Fruit fly (Drosophila melanogaster) whole organism, embryonic: ENCODE measurements around the gene mil.

Experiments
- Adf1 ChIP-seq: fragments of 200-800 bp; sonication (Bioruptor generic); IDR thresholded peaks from 2 replicates; pipeline ENCODE4 v1.3.6; 2022; ENCODE audit warnings: missing biosample characterization, missing genetic modification characterization
- Atf3 ChIP-seq: fragments of 200-800 bp; sonication (Bioruptor generic); optimal IDR thresholded peaks from 3 replicates; lab custom pipeline; 2016; ENCODE audit warnings: missing biosample characterization, missing genetic modification characterization
- Atf6 ChIP-seq: fragments of 200-800 bp; sonication (Bioruptor generic); IDR thresholded peaks from 2 replicates; pipeline ENCODE4 v1.3.6; 2022; ENCODE audit warnings: missing biosample characterization, missing genetic modification characterization
- BEAF-32 ChIP-seq: fragments of 200-800 bp; sonication (Bioruptor generic); optimal IDR thresholded peaks from 3 replicates; lab custom pipeline; 2017; ENCODE audit warnings: missing biosample characterization, missing genetic modification characterization, mild to moderate bottlenecking, moderate library complexity, missing genetic modification reagents
- Bgb ChIP-seq: fragments of 200-800 bp; sonication (Bioruptor generic); IDR thresholded peaks from 2 replicates; pipeline ENCODE4 v1.3.6; 2022; ENCODE audit warnings: missing biosample characterization, missing genetic modification characterization; ENCODE audit not compliant: partially characterized antibody
- C15 ChIP-seq: fragments of 200-800 bp; sonication (Bioruptor generic); IDR thresholded peaks from 3 replicates; pipeline ENCODE4 v1.3.6; 2022; ENCODE audit warnings: missing biosample characterization, missing genetic modification characterization
- CG10366 ChIP-seq: fragments of 200-800 bp; sonication (Bioruptor generic); IDR thresholded peaks from 2 replicates; pipeline ENCODE4 v1.3.6; 2022; ENCODE audit warnings: missing biosample characterization, missing genetic modification characterization
- CG12236 ChIP-seq: fragments of 200-800 bp; sonication (Bioruptor generic); optimal IDR thresholded peaks from 2 replicates; lab custom pipeline; 2016; ENCODE audit warnings: missing biosample characterization, missing genetic modification characterization
- CG14050 ChIP-seq: fragments of 200-800 bp; sonication (Bioruptor generic); IDR thresholded peaks from 3 replicates; pipeline ENCODE4 v1.3.6; 2022; ENCODE audit warnings: missing biosample characterization, missing genetic modification characterization
- CG17186 ChIP-seq: fragments of 200-800 bp; sonication (Bioruptor generic); optimal IDR thresholded peaks from 3 replicates; lab custom pipeline; 2017; ENCODE audit warnings: missing biosample characterization, missing genetic modification reagents, missing genetic modification characterization
- CG17328 ChIP-seq: fragments of 200-800 bp; sonication (Bioruptor generic); IDR thresholded peaks from 2 replicates; pipeline ENCODE4 v1.3.6; 2022; ENCODE audit warnings: missing biosample characterization, missing genetic modification characterization
- CG17612 ChIP-seq: fragments of 200-800 bp; sonication (Bioruptor generic); IDR thresholded peaks from 2 replicates; pipeline ENCODE4 v1.3.6; 2022; ENCODE audit warnings: missing biosample characterization, missing genetic modification characterization
- CG17829 ChIP-seq: fragments of 200-800 bp; optimal IDR thresholded peaks from 2 replicates; lab custom pipeline; 2019; ENCODE audit warnings: missing biosample characterization, mild to moderate bottlenecking, missing genetic modification characterization, moderate library complexity
- CG2202 ChIP-seq: fragments of 200-800 bp; sonication (Bioruptor generic); optimal IDR thresholded peaks from 2 replicates; lab custom pipeline; 2018; ENCODE audit warnings: missing biosample characterization, mild to moderate bottlenecking, missing genetic modification characterization
- CG2678 ChIP-seq: fragments of 200-800 bp; sonication (Bioruptor generic); optimal IDR thresholded peaks from 3 replicates; lab custom pipeline; 2019; ENCODE audit warnings: missing biosample characterization, mild to moderate bottlenecking, missing genetic modification characterization, moderate library complexity
- CG3065 ChIP-seq: fragments of 200-800 bp; sonication (Bioruptor generic); optimal IDR thresholded peaks from 2 replicates; lab custom pipeline; 2016; ENCODE audit warnings: missing biosample characterization, missing genetic modification characterization
- CG4328 ChIP-seq: fragments of 200-800 bp; sonication (Bioruptor generic); optimal IDR thresholded peaks from 3 replicates; lab custom pipeline; 2017; ENCODE audit warnings: missing biosample characterization, missing genetic modification reagents, missing genetic modification characterization
- CG4854 ChIP-seq: fragments of 200-800 bp; sonication (Bioruptor generic); optimal IDR thresholded peaks from 2 replicates; lab custom pipeline; 2016; ENCODE audit warnings: missing biosample characterization, missing genetic modification characterization, inconsistent platforms
- CG5953 ChIP-seq: fragments of 200-800 bp; sonication (Bioruptor generic); IDR thresholded peaks from 2 replicates; pipeline ENCODE4 v1.3.6; 2022; ENCODE audit warnings: missing biosample characterization, missing genetic modification characterization
- CG7839 ChIP-seq: fragments of 200-800 bp; sonication (Bioruptor generic); optimal IDR thresholded peaks from 3 replicates; lab custom pipeline; 2018; ENCODE audit warnings: missing biosample characterization, mild to moderate bottlenecking, missing genetic modification characterization, moderate library complexity
- CG8765 ChIP-seq: fragments of 200-800 bp; sonication (Bioruptor generic); IDR thresholded peaks from 2 replicates; pipeline ENCODE4 v1.3.6; 2022; ENCODE audit warnings: missing biosample characterization, missing genetic modification characterization
- CG9876 ChIP-seq: fragments of 200-800 bp; sonication (Bioruptor generic); optimal IDR thresholded peaks from 2 replicates; lab custom pipeline; 2016; ENCODE audit warnings: missing biosample characterization, missing genetic modification characterization
- Drgx ChIP-seq: fragments of 200-800 bp; sonication (Bioruptor generic); IDR thresholded peaks from 2 replicates; pipeline ENCODE4 v1.3.6; 2022; ENCODE audit warnings: missing biosample characterization, missing genetic modification characterization
- Ets65A ChIP-seq: fragments of 200-800 bp; sonication (Bioruptor generic); peaks from one replicate; lab custom pipeline; 2016; ENCODE audit warnings: missing biosample characterization, missing genetic modification characterization
- HLH4C ChIP-seq: fragments of 200-800 bp; sonication (Bioruptor generic); IDR thresholded peaks from 3 replicates; pipeline ENCODE4 v1.3.6; 2022; ENCODE audit warnings: missing biosample characterization, missing genetic modification characterization; ENCODE audit not compliant: partially characterized antibody
- Hr78 ChIP-seq, 2 experiments: fragments of 200-800 bp in 1 of 2; fragments of >200 bp in 1 of 2; sonication (Bioruptor generic) in 1 of 2; optimal IDR thresholded peaks; 2 replicates each; lab custom pipeline; 2017 to 2019; ENCODE audit warnings: missing biosample characterization in 2 of 2, missing genetic modification characterization in 2 of 2, mild to moderate bottlenecking in 1 of 2, moderate library complexity in 1 of 2
- MBD-R2 ChIP-seq: fragments of 200-800 bp; sonication (Bioruptor generic); IDR thresholded peaks from 2 replicates; pipeline ENCODE4 v1.3.6; 2022; ENCODE audit warnings: missing biosample characterization, missing genetic modification characterization
- Mes4 ChIP-seq: fragments of 200-800 bp; sonication (Bioruptor generic); optimal IDR thresholded peaks from 2 replicates; lab custom pipeline; 2016; ENCODE audit warnings: missing biosample characterization, missing genetic modification characterization
- Mrtf ChIP-seq: fragments of 200-800 bp; sonication (Bioruptor generic); IDR thresholded peaks from 3 replicates; pipeline ENCODE4 v1.3.6; 2022; ENCODE audit warnings: missing biosample characterization, missing genetic modification characterization
- Myb ChIP-seq: fragments of 200-800 bp; sonication (Bioruptor generic); optimal IDR thresholded peaks from 2 replicates; lab custom pipeline; 2016; ENCODE audit warnings: missing biosample characterization, missing genetic modification characterization
- NC2β ChIP-seq: fragments of 200-800 bp; sonication (Bioruptor generic); optimal IDR thresholded peaks from 2 replicates; lab custom pipeline; 2016; ENCODE audit warnings: missing biosample characterization, missing genetic modification characterization
- Nf-YB ChIP-seq: fragments of 200-800 bp; sonication (Bioruptor generic); optimal IDR thresholded peaks from 3 replicates; lab custom pipeline; 2019; ENCODE audit warnings: missing biosample characterization, mild to moderate bottlenecking, missing genetic modification characterization, moderate library complexity
- Oli ChIP-seq: fragments of 200-800 bp; sonication (Bioruptor generic); optimal IDR thresholded peaks from 2 replicates; lab custom pipeline; 2018; ENCODE audit warnings: missing biosample characterization, mild to moderate bottlenecking, missing genetic modification characterization, moderate library complexity
- Optix ChIP-seq: fragments of 200-800 bp; sonication (Bioruptor generic); IDR thresholded peaks from 3 replicates; pipeline ENCODE4 v1.3.6; 2022; ENCODE audit warnings: missing biosample characterization, missing genetic modification characterization
- Ptx1 ChIP-seq: fragments of 200-800 bp; sonication (Bioruptor generic); IDR thresholded peaks from 2 replicates; pipeline ENCODE4 v1.3.6; 2022; ENCODE audit warnings: missing biosample characterization, missing genetic modification characterization
- TFAM ChIP-seq: fragments of 200-800 bp; sonication (Bioruptor generic); optimal IDR thresholded peaks from 2 replicates; lab custom pipeline; 2017; ENCODE audit warnings: missing biosample characterization, missing genetic modification characterization, inconsistent platforms
- ara ChIP-seq: fragments of 200-800 bp; sonication (Bioruptor generic); IDR thresholded peaks from 2 replicates; pipeline ENCODE4 v1.3.6; 2022; ENCODE audit warnings: missing biosample characterization, missing genetic modification characterization
- cato ChIP-seq: fragments of 200-800 bp; sonication (Bioruptor generic); optimal IDR thresholded peaks from 2 replicates; lab custom pipeline; 2016; ENCODE audit warnings: missing biosample characterization, missing genetic modification characterization, borderline replicate concordance
- chinmo ChIP-seq: fragments of 200-800 bp; sonication (Bioruptor generic); IDR thresholded peaks from 4 replicates; pipeline ENCODE4 v1.3.6; 2022; ENCODE audit warnings: missing biosample characterization, missing genetic modification characterization; ENCODE audit not compliant: partially characterized antibody
- cwo ChIP-seq: fragments of 200-800 bp; sonication (Bioruptor generic); optimal IDR thresholded peaks from 3 replicates; lab custom pipeline; 2017; ENCODE audit warnings: missing biosample characterization, missing genetic modification characterization, mild to moderate bottlenecking, moderate library complexity, missing genetic modification reagents
- dan ChIP-seq: fragments of 200-800 bp; sonication (Bioruptor generic); IDR thresholded peaks from 2 replicates; pipeline ENCODE4 v1.3.6; 2022; ENCODE audit warnings: missing biosample characterization, missing genetic modification characterization
- ham ChIP-seq: fragments of 200-800 bp; sonication (Bioruptor generic); IDR thresholded peaks from 2 replicates; pipeline ENCODE4 v1.3.6; 2022; ENCODE audit warnings: missing biosample characterization, missing genetic modification characterization
- jigr1 ChIP-seq: fragments of 200-800 bp; sonication (Bioruptor generic); IDR thresholded peaks from 3 replicates; pipeline ENCODE4 v1.3.6; 2022; ENCODE audit warnings: missing biosample characterization, missing genetic modification characterization
- knrl ChIP-seq: fragments of 200-800 bp; sonication (Bioruptor generic); IDR thresholded peaks from 3 replicates; pipeline ENCODE4 v1.3.6; 2022; ENCODE audit warnings: missing biosample characterization, missing genetic modification characterization; ENCODE audit not compliant: partially characterized antibody
- luna ChIP-seq: fragments of 200-800 bp; sonication (Bioruptor generic); optimal IDR thresholded peaks from 2 replicates; lab custom pipeline; 2016; ENCODE audit warnings: missing biosample characterization, missing genetic modification characterization
- pum ChIP-seq: fragments of 200-800 bp; sonication (Bioruptor generic); optimal IDR thresholded peaks from 2 replicates; lab custom pipeline; 2016; ENCODE audit warnings: missing biosample characterization, missing genetic modification characterization
- shn ChIP-seq: fragments of 200-800 bp; sonication (Bioruptor generic); optimal IDR thresholded peaks from 3 replicates; lab custom pipeline; 2016; ENCODE audit warnings: missing biosample characterization, missing genetic modification characterization
- sima ChIP-seq: fragments of 200-800 bp; sonication (Bioruptor generic); optimal IDR thresholded peaks from 2 replicates; lab custom pipeline; 2016; ENCODE audit warnings: missing biosample characterization, missing genetic modification characterization
- wor ChIP-seq: fragments of 200-800 bp; sonication (Bioruptor generic); IDR thresholded peaks from 2 replicates; pipeline ENCODE4 v1.3.6; 2022; ENCODE audit warnings: missing biosample characterization, missing genetic modification characterization
- z ChIP-seq: fragments of 200-800 bp; sonication (Bioruptor generic); IDR thresholded peaks from 3 replicates; pipeline ENCODE4 v1.3.6; 2022; ENCODE audit warnings: missing biosample characterization, missing genetic modification characterization
- zfh1 ChIP-seq: fragments of 200-800 bp; sonication (Bioruptor generic); IDR thresholded peaks from 3 replicates; pipeline ENCODE4 v1.3.6; 2022; ENCODE audit warnings: missing biosample characterization, missing genetic modification characterization

The mil gene

DNA sequence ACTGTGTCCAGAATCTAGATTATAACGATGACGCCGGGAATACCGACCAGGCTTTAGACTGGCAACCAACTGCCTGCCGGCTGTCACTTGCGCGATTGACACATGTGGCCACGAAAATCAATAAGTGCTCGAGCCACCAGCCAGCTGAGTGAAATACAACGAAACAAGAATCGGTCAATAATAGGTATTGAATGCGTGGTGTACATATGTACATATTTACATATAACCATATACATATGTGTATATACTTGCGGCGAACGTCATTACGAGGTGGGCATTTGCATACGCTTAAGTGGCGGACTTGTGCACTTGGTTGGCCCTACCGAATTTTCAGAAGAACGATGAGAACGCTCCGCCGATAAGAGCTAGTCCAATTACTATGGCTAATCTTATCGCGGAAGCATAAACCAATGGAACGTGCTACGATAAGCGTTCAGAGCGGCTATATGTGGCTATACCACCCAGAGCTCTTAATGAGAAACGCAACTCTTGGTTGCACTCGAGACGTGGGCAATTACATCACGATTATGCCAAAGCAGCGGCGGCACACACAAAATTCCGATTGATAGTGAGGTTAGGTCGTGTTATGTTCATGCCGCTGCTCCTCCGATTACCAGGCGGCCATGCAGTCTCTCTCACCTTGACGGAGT is 34.4 kb downstream of the mil start (continued):
- TF ChIP-seq Bgb (no peak), wor (GFP tag; lab: Robert Waterston, UW) (no peak), luna (GFP tag; lab: Kevin White, UChicago) (no peak), HLH4C (GFP tag; lab: Robert Waterston, UW) (no peak), Adf1 (no peak), pum (no peak), CG17186 (GFP tag; lab: Kevin White, UChicago) (no peak), CG2202 (peak; percentile 32), Atf6 (GFP tag; lab: Robert Waterston, UW) (no peak), shn (no peak), Mes4 (no peak), Drgx (GFP tag; lab: Robert Waterston, UW) (no peak), dan (GFP tag; lab: Robert Waterston, UW) (no peak), CG17829 (no peak), CG8765 (GFP tag; lab: Robert Waterston, UW) (no peak), ham (GFP tag; lab: Robert Waterston, UW) (no peak), zfh1 (GFP tag; lab: Robert Waterston, UW) (no peak), knrl (GFP tag; lab: Robert Waterston, UW) (no peak), C15 (GFP tag; lab: Robert Waterston, UW) (no peak), CG5953 (GFP tag; lab: Robert Waterston, UW) (no peak), Hr78 (GFP tag; optimal IDR thresholded peaks at IDR 0.05; lab: Kevin White, UChicago) (no peak), CG10366 (GFP tag; lab: Robert Waterston, UW) (no peak; the same call in 1 of the 2 replicates), Ets65A (GFP tag; lab: Kevin White, UChicago) (no peak), cwo (peak; percentile 82), CG2678 (tag; lab: Kevin White, UChicago) (peak; percentile 35), MBD-R2 (no peak), NC2β (GFP tag; lab: Kevin White, UChicago) (no peak), Ptx1 (GFP tag; lab: Robert Waterston, UW) (no peak), CG17328 (GFP tag; lab: Robert Waterston, UW) (no peak), z (GFP tag; lab: Robert Waterston, UW) (no peak), chinmo (0 out of 4 replicates have a peak, but pooled peaks have one; percentile 7), CG9876 (GFP tag; lab: Kevin White, UChicago) (no peak), CG14050 (GFP tag; lab: Robert Waterston, UW) (no peak), Myb (no peak), Optix (GFP tag; lab: Robert Waterston, UW) (no peak), ara (GFP tag; lab: Robert Waterston, UW) (0 out of 2 replicates have a peak, but pooled peaks have one; percentile 38), CG12236 (GFP tag; lab: Kevin White, UChicago) (no peak), BEAF-32 (GFP tag; lab: Kevin White, UChicago) (no peak), Mrtf (GFP tag; lab: Robert Waterston, UW) (no peak), CG17612 (no peak), Nf-YB (no peak), jigr1 (GFP tag; lab: Robert Waterston, UW) (no peak), CG7839 (no peak), CG4854 (GFP tag; lab: Kevin White, UChicago) (no peak), cato (no peak), Atf3 (no peak), CG3065 (GFP tag; lab: Kevin White, UChicago) (no peak), Oli (tag; lab: Kevin White, UChicago) (no peak), TFAM (no peak), sima (GFP tag; lab: Kevin White, UChicago) (no peak), CG4328 (GFP tag; lab: Kevin White, UChicago) (peak; percentile 45)
